Fruit fly (Drosophila melanogaster): ENCODE measurements around the gene CG7191.

DNA sequence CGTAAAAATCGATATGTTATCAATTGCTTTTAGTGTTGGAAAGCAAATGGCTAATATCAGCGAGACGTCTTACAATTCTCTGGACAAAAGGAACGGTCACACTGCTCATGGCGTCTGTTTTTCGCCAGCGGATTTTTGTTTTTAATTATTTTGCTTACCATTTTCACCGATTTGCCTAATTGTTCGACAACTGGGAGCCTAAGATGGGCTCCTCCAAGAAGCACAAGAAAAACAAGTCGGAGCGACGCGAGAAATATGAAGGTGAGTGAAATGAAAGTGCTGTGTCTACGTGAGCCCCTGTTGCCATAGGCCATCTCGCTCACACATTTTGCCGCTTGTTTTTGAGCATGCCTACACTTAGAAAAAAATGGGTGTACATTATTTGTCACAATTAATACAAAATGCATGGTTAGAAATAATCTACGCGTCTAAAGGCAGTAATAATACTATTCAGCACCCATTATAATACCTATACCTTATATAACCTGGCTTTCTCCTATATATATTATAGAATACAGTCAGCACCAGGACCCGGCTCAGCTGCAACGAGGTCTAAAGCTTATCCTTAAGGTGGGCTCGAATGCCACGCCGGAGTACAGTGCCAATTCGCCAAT, 15.5 kb downstream of the CG7191 start, which contains the start of gene Brd7-9:
- TF ChIP-seq CG8478 (optimal IDR thresholded peaks at IDR 0.05) (no peak), CTCF (optimal IDR thresholded peaks at IDR 0.05) (no peak)

Measured in S2 (cell line).